Fruit fly (Drosophila melanogaster) whole organism, embryonic: ENCODE data around the gene CG17803.

Experiments used
- ATbp ChIP-seq: fragments of 200-800 bp; sonication (Bioruptor generic); optimal IDR thresholded peaks from 2 replicates; lab custom pipeline; 2017; ENCODE audit warnings: missing biosample characterization, mild to moderate bottlenecking, missing genetic modification characterization, missing genetic modification reagents
- Abd-B ChIP-seq: fragments of 200-800 bp; sonication (Bioruptor generic); optimal IDR thresholded peaks from 2 replicates; lab custom pipeline; 2018; ENCODE audit warnings: missing biosample characterization, mild to moderate bottlenecking, missing genetic modification characterization, moderate library complexity
- Aef1 ChIP-seq: fragments of 200-800 bp; sonication (Bioruptor generic); IDR thresholded peaks from 3 replicates; pipeline ENCODE4 v1.3.6; 2022; ENCODE audit warnings: missing biosample characterization, missing genetic modification characterization
- Bdp1 ChIP-seq: fragments of 200-800 bp; sonication (Bioruptor generic); optimal IDR thresholded peaks from 3 replicates; lab custom pipeline; 2016; ENCODE audit warnings: missing biosample characterization, missing genetic modification characterization
- CG10431 ChIP-seq: fragments of 200-800 bp; sonication (Bioruptor generic); optimal IDR thresholded peaks from 3 replicates; lab custom pipeline; 2018; ENCODE audit warnings: missing biosample characterization, mild to moderate bottlenecking, missing genetic modification characterization
- CG11560 ChIP-seq: fragments of 200-800 bp; sonication (Bioruptor generic); IDR thresholded peaks from 3 replicates; pipeline ENCODE4 v1.3.6; 2022; ENCODE audit warnings: missing biosample characterization, missing genetic modification characterization
- CG1233 ChIP-seq: fragments of 200-800 bp; sonication (Bioruptor generic); optimal IDR thresholded peaks from 4 replicates; lab custom pipeline; 2018; ENCODE audit warnings: missing biosample characterization, mild to moderate bottlenecking, missing genetic modification characterization
- CG12659 ChIP-seq: fragments of 200-800 bp; sonication (Bioruptor generic); optimal IDR thresholded peaks from 3 replicates; lab custom pipeline; 2017; ENCODE audit warnings: mild to moderate bottlenecking, missing biosample characterization, missing genetic modification reagents, missing genetic modification characterization
- CG14860 ChIP-seq: fragments of 200-800 bp; sonication (Bioruptor generic); IDR thresholded peaks from 3 replicates; pipeline ENCODE4 v1.3.6; 2022; ENCODE audit warnings: missing biosample characterization, missing genetic modification characterization; ENCODE audit not compliant: partially characterized antibody
- CG15073 ChIP-seq: fragments of 200-800 bp; sonication (Bioruptor generic); optimal IDR thresholded peaks from 2 replicates; lab custom pipeline; 2016; ENCODE audit warnings: missing biosample characterization, missing genetic modification characterization
- CG17328 ChIP-seq: fragments of 200-800 bp; sonication (Bioruptor generic); IDR thresholded peaks from 2 replicates; pipeline ENCODE4 v1.3.6; 2022; ENCODE audit warnings: missing biosample characterization, missing genetic modification characterization
- CG17361 ChIP-seq: fragments of 200-800 bp; sonication (Bioruptor generic); IDR thresholded peaks from 3 replicates; pipeline ENCODE4 v1.3.6; 2022; ENCODE audit warnings: missing biosample characterization, missing genetic modification characterization
- CG17385 ChIP-seq: fragments of 200-800 bp; sonication (Bioruptor generic); optimal IDR thresholded peaks from 3 replicates; lab custom pipeline; 2018; ENCODE audit warnings: missing biosample characterization, mild to moderate bottlenecking, missing genetic modification characterization
- CG17802 ChIP-seq: fragments of 200-800 bp; sonication (Bioruptor generic); optimal IDR thresholded peaks from 2 replicates; lab custom pipeline; 2018; ENCODE audit warnings: missing biosample characterization, mild to moderate bottlenecking, missing genetic modification characterization, moderate library complexity
- CG17912 ChIP-seq: fragments of 200-800 bp; sonication (Bioruptor generic); optimal IDR thresholded peaks from 2 replicates; lab custom pipeline; 2018; ENCODE audit warnings: missing biosample characterization, mild to moderate bottlenecking, missing genetic modification characterization
- CG1792 ChIP-seq: fragments of 200-800 bp; sonication (Bioruptor generic); optimal IDR thresholded peaks from 2 replicates; lab custom pipeline; 2016; ENCODE audit warnings: missing biosample characterization, missing genetic modification characterization
- CG18476 ChIP-seq: fragments of 200-800 bp; sonication (Bioruptor generic); optimal IDR thresholded peaks from 2 replicates; lab custom pipeline; 2016; ENCODE audit warnings: missing biosample characterization, mild to moderate bottlenecking, missing genetic modification characterization
- CG2129 ChIP-seq: fragments of 200-800 bp; sonication (Bioruptor generic); IDR thresholded peaks from 2 replicates; pipeline ENCODE4 v1.3.6; 2022; ENCODE audit warnings: missing biosample characterization, missing genetic modification characterization; ENCODE audit not compliant: partially characterized antibody
- CG31365 ChIP-seq: fragments of 200-800 bp; sonication (Bioruptor generic); optimal IDR thresholded peaks from 2 replicates; lab custom pipeline; 2018; ENCODE audit warnings: missing biosample characterization, mild to moderate bottlenecking, missing genetic modification characterization
- CG31388 ChIP-seq: fragments of 200-800 bp; sonication (Bioruptor generic); optimal IDR thresholded peaks from 2 replicates; lab custom pipeline; 2016; ENCODE audit warnings: missing biosample characterization, missing genetic modification characterization
- CG42726 ChIP-seq: fragments of 200-800 bp; sonication (Bioruptor generic); IDR thresholded peaks from 2 replicates; pipeline ENCODE4 v1.3.6; 2022; ENCODE audit warnings: missing biosample characterization, missing genetic modification characterization; ENCODE audit not compliant: partially characterized antibody
- CG6765 ChIP-seq: fragments of 200-800 bp; sonication (Bioruptor generic); optimal IDR thresholded peaks from 3 replicates; lab custom pipeline; 2017; ENCODE audit warnings: missing biosample characterization, mild to moderate bottlenecking, missing genetic modification characterization
- CG7556 ChIP-seq: fragments of 200-800 bp; sonication (Bioruptor generic); optimal IDR thresholded peaks from 2 replicates; lab custom pipeline; 2017; ENCODE audit warnings: missing biosample characterization, mild to moderate bottlenecking, missing genetic modification characterization
- CG7987 ChIP-seq: fragments of 200-800 bp; sonication (Bioruptor generic); optimal IDR thresholded peaks from 2 replicates; lab custom pipeline; 2018; ENCODE audit warnings: missing biosample characterization, mild to moderate bottlenecking, missing genetic modification characterization, moderate library complexity
- CG9727 ChIP-seq: fragments of 200-800 bp; sonication (Bioruptor generic); optimal IDR thresholded peaks from 3 replicates; lab custom pipeline; 2017; ENCODE audit warnings: missing biosample characterization, mild to moderate bottlenecking, missing genetic modification characterization
- CHES-1-like ChIP-seq: fragments of 200-800 bp; sonication (Bioruptor generic); optimal IDR thresholded peaks from 2 replicates; lab custom pipeline; 2016; ENCODE audit warnings: missing biosample characterization, missing genetic modification characterization
- CoRest ChIP-seq: fragments of 200-800 bp; sonication (Bioruptor generic); optimal IDR thresholded peaks from 3 replicates; lab custom pipeline; 2018; ENCODE audit warnings: missing biosample characterization, mild to moderate bottlenecking, missing genetic modification characterization, moderate library complexity
- E2f2 ChIP-seq: fragments of 200-800 bp; sonication (Bioruptor generic); IDR thresholded peaks from 2 replicates; pipeline ENCODE4 v1.3.6; 2022; ENCODE audit warnings: missing biosample characterization, missing genetic modification characterization
- GATAe ChIP-seq: fragments of 200-800 bp; sonication (Bioruptor generic); conservative IDR thresholded peaks from 2 replicates; pipeline ENCODE4 v1.3.6; 2022; ENCODE audit warnings: missing biosample characterization, missing genetic modification characterization
- Hey ChIP-seq: fragments of 200-800 bp; sonication (Bioruptor generic); optimal IDR thresholded peaks from 3 replicates; lab custom pipeline; 2018; ENCODE audit warnings: missing biosample characterization, mild to moderate bottlenecking, missing genetic modification characterization
- HmgZ ChIP-seq: fragments of 200-800 bp; sonication (Bioruptor generic); optimal IDR thresholded peaks from 2 replicates; lab custom pipeline; 2018; ENCODE audit warnings: missing biosample characterization, mild to moderate bottlenecking, missing genetic modification characterization
- Kr ChIP-seq: fragments of 200-800 bp; sonication (Bioruptor generic); optimal IDR thresholded peaks from 2 replicates; lab custom pipeline; 2017; ENCODE audit warnings: missing biosample characterization, mild to moderate bottlenecking, missing genetic modification characterization
- MTF-1 ChIP-seq: fragments of 200-800 bp; sonication (Bioruptor generic); optimal IDR thresholded peaks from 2 replicates; lab custom pipeline; 2018; ENCODE audit warnings: missing biosample characterization, mild to moderate bottlenecking, missing genetic modification characterization, borderline replicate concordance
- Myb ChIP-seq: fragments of 200-800 bp; sonication (Bioruptor generic); optimal IDR thresholded peaks from 2 replicates; lab custom pipeline; 2016; ENCODE audit warnings: missing biosample characterization, missing genetic modification characterization
- PHDP ChIP-seq: fragments of 200-800 bp; sonication (Bioruptor generic); optimal IDR thresholded peaks from 3 replicates; lab custom pipeline; 2018; ENCODE audit warnings: missing biosample characterization, mild to moderate bottlenecking, missing genetic modification characterization, moderate library complexity
- Side ChIP-seq: fragments of 200-800 bp; sonication (Bioruptor generic); optimal IDR thresholded peaks from 2 replicates; lab custom pipeline; 2016; ENCODE audit warnings: missing biosample characterization, missing genetic modification characterization
- ap ChIP-seq: fragments of 200-800 bp; sonication (Bioruptor generic); IDR thresholded peaks from 2 replicates; pipeline ENCODE4 v1.3.6; 2022; ENCODE audit warnings: missing biosample characterization, missing genetic modification characterization
- crc ChIP-seq: fragments of 200-800 bp; sonication (Bioruptor generic); optimal IDR thresholded peaks from 2 replicates; lab custom pipeline; 2016; ENCODE audit warnings: missing biosample characterization, missing genetic modification characterization
- da ChIP-seq: fragments of 200-800 bp; sonication (Bioruptor generic); optimal IDR thresholded peaks from 2 replicates; lab custom pipeline; 2016; ENCODE audit warnings: missing biosample characterization, missing genetic modification characterization
- dmrt99B ChIP-seq: fragments of 200-800 bp; sonication (Bioruptor generic); optimal IDR thresholded peaks from 2 replicates; lab custom pipeline; 2018; ENCODE audit warnings: missing biosample characterization, mild to moderate bottlenecking, missing genetic modification characterization, moderate library complexity
- exex ChIP-seq: fragments of 200-800 bp; sonication (Bioruptor generic); optimal IDR thresholded peaks from 4 replicates; lab custom pipeline; 2018; ENCODE audit warnings: missing biosample characterization, mild to moderate bottlenecking, missing genetic modification characterization, moderate library complexity
- fu2 ChIP-seq: fragments of 200-800 bp; sonication (Bioruptor generic); optimal IDR thresholded peaks from 2 replicates; lab custom pipeline; 2016; ENCODE audit warnings: missing biosample characterization, missing genetic modification characterization
- gfzf ChIP-seq: fragments of 200-800 bp; sonication (Bioruptor generic); optimal IDR thresholded peaks from 2 replicates; lab custom pipeline; 2016; ENCODE audit warnings: missing biosample characterization, mild to moderate bottlenecking, missing genetic modification characterization, moderate library complexity
- hkb ChIP-seq, 2 experiments: fragments of 200-800 bp in 1 of 2; fragments of >200 bp in 1 of 2; sonication (Bioruptor generic) in 1 of 2; IDR thresholded peaks in 1 of 2; optimal IDR thresholded peaks in 1 of 2; 2 replicates each; pipeline versions ENCODE4 v1.3.6 to Lab custom; 2017 to 2022; ENCODE audit warnings: missing biosample characterization in 1 of 2, missing genetic modification characterization in 1 of 2
- lbe ChIP-seq: fragments of 200-800 bp; sonication (Bioruptor generic); optimal IDR thresholded peaks from 2 replicates; lab custom pipeline; 2016; ENCODE audit warnings: missing biosample characterization, mild to moderate bottlenecking, missing genetic modification characterization
- nerfin-1 ChIP-seq: fragments of 200-800 bp; sonication (Bioruptor generic); optimal IDR thresholded peaks from 3 replicates; lab custom pipeline; 2019; ENCODE audit warnings: missing biosample characterization, mild to moderate bottlenecking, missing genetic modification characterization, moderate library complexity
- pho ChIP-seq: fragments of 200-800 bp; sonication (Bioruptor generic); optimal IDR thresholded peaks from 2 replicates; lab custom pipeline; 2016; ENCODE audit warnings: missing biosample characterization, missing genetic modification characterization
- rib ChIP-seq: fragments of 200-800 bp; sonication (Bioruptor generic); IDR thresholded peaks from 2 replicates; pipeline ENCODE4 v1.3.6; 2022; ENCODE audit warnings: missing biosample characterization, missing genetic modification characterization
- sd ChIP-seq: fragments of 200-800 bp; sonication (Bioruptor generic); optimal IDR thresholded peaks from 3 replicates; lab custom pipeline; 2018; ENCODE audit warnings: missing biosample characterization, mild to moderate bottlenecking, missing genetic modification characterization, moderate library complexity
- stwl ChIP-seq: fragments of 200-800 bp; sonication (Bioruptor generic); optimal IDR thresholded peaks from 3 replicates; lab custom pipeline; 2018; ENCODE audit warnings: missing biosample characterization, mild to moderate bottlenecking, missing genetic modification characterization, moderate library complexity
- ttk ChIP-seq: fragments of 200-800 bp; sonication (Bioruptor generic); IDR thresholded peaks from 2 replicates; pipeline ENCODE4 v2.1.2; 2022; ENCODE audit warnings: missing biosample characterization, missing genetic modification characterization

CG17803 gene

dm6 chr3R:17805092-17805491 lies 3.8 kb upstream of the CG17803 start, which contains the start of gene Nnk (continued):
- TF ChIP-seq exex (tag; lab: Kevin White, UChicago) (no peak), gfzf (GFP tag; lab: Kevin White, UChicago) (peak; percentile 6), ap (no peak), CG7987 (GFP tag; lab: Kevin White, UChicago) (no peak), CG1792 (no peak), CG11560 (no peak), CoRest (tag; lab: Kevin White, UChicago) (peak; percentile 5), crc (no peak), Bdp1 (GFP tag; lab: Kevin White, UChicago) (no peak), Kr (no peak), pho (GFP tag; lab: Kevin White, UChicago) (no peak), stwl (tag; lab: Kevin White, UChicago) (peak; percentile 45), CG2129 (GFP tag; lab: Robert Waterston, UW) (no peak), E2f2 (GFP tag; lab: Robert Waterston, UW) (peak; percentile 97), HmgZ (peak; percentile 7), CG6765 (GFP tag; lab: Kevin White, UChicago) (no peak), CG17385 (peak; percentile 94), CG10431 (GFP tag; lab: Kevin White, UChicago) (no peak), CG18476 (GFP tag; lab: Kevin White, UChicago) (no peak), Hey (tag; lab: Kevin White, UChicago) (no peak), rib (GFP tag; lab: Robert Waterston, UW) (no peak), nerfin-1 (tag; lab: Kevin White, UChicago) (no peak), Abd-B (no peak), da (no peak), dmrt99B (no peak), PHDP (tag; lab: Kevin White, UChicago) (no peak), CG15073 (GFP tag; lab: Kevin White, UChicago) (no peak), CG17802 (tag; lab: Kevin White, UChicago) (no peak), MTF-1 (GFP tag; lab: Kevin White, UChicago) (no peak), CG12659 (GFP tag; lab: Kevin White, UChicago) (no peak), Aef1 (GFP tag; lab: Robert Waterston, UW) (no peak), CG17912 (GFP tag; lab: Kevin White, UChicago) (no peak), CG17328 (GFP tag; lab: Robert Waterston, UW) (no peak), ATbp (no peak), CG31388 (GFP tag; lab: Kevin White, UChicago) (no peak), GATAe (GFP tag; lab: Robert Waterston, UW) (no peak), CG7556 (GFP tag; lab: Kevin White, UChicago) (no peak), Side (GFP tag; lab: Kevin White, UChicago) (no peak), sd (tag; lab: Kevin White, UChicago) (peak; percentile 85), CG42726 (no peak), CG9727 (GFP tag; lab: Kevin White, UChicago) (no peak), ttk (GFP tag; lab: Robert Waterston, UW) (no peak), CHES-1-like (GFP tag; lab: Kevin White, UChicago) (no peak), CG14860 (no peak), CG1233 (GFP tag; lab: Kevin White, UChicago) (no peak), CG17361 (GFP tag; lab: Robert Waterston, UW) (no peak), Myb (GFP tag; lab: Kevin White, UChicago) (peak; percentile 48), CG31365 (tag; lab: Kevin White, UChicago) (no peak), hkb (optimal IDR thresholded peaks at IDR 0.05; lab: Kevin White, UChicago) (no peak), hkb (GFP tag; IDR thresholded peaks at IDR 0.05; lab: Robert Waterston, UW) (no peak), lbe (GFP tag; lab: Kevin White, UChicago) (no peak), fu2 (no peak)
